Worm (Caenorhabditis elegans) whole organism, young adult: Measurements from ENCODE around the gene hlh-30.

Experiments used
- ceh-79 ChIP-seq: sonication (generic microtip); optimal IDR thresholded peaks from 2 replicates; lab custom pipeline; 2017; ENCODE audit warnings: mild to moderate bottlenecking, missing genetic modification characterization, missing compliant biosample characterization
- dpl-1 ChIP-seq: fragments of 150-350 bp; optimal IDR thresholded peaks from 2 replicates; lab custom pipeline; 2014; ENCODE audit warnings: missing biosample characterization, missing genetic modification reagents, missing genetic modification characterization
- hlh-12 ChIP-seq: sonication (generic microtip); optimal IDR thresholded peaks from 2 replicates; lab custom pipeline; 2016; ENCODE audit warnings: missing genetic modification characterization, missing compliant biosample characterization
- hsf-1 ChIP-seq: fragments of 200-800 bp; sonication (Bioruptor generic); IDR thresholded peaks from 2 replicates; pipeline ENCODE4 v1.3.6; 2022; ENCODE audit warnings: missing genetic modification reagents, missing genetic modification characterization, missing compliant biosample characterization
- madf-3 ChIP-seq: fragments of 200-800 bp; sonication (Bioruptor generic); IDR thresholded peaks from 2 replicates; pipeline ENCODE4 v1.3.6; 2022; ENCODE audit warnings: missing genetic modification reagents, missing genetic modification characterization, missing compliant biosample characterization
- madf-6 ChIP-seq: fragments of 200-800 bp; sonication (Bioruptor generic); IDR thresholded peaks from 2 replicates; pipeline ENCODE4 v1.3.6; 2022; ENCODE audit warnings: missing genetic modification reagents, missing genetic modification characterization, missing compliant biosample characterization
- mes-4 ChIP-seq: sonication (generic microtip); optimal IDR thresholded peaks from 2 replicates; lab custom pipeline; 2016; ENCODE audit warnings: missing genotype, missing genetic modification characterization, missing compliant biosample characterization
- unc-62 ChIP-seq: fragments of 150-350 bp; optimal IDR thresholded peaks from 2 replicates; lab custom pipeline; 2014; ENCODE audit warnings: missing biosample characterization, missing genetic modification reagents, missing genetic modification characterization

DNA sequence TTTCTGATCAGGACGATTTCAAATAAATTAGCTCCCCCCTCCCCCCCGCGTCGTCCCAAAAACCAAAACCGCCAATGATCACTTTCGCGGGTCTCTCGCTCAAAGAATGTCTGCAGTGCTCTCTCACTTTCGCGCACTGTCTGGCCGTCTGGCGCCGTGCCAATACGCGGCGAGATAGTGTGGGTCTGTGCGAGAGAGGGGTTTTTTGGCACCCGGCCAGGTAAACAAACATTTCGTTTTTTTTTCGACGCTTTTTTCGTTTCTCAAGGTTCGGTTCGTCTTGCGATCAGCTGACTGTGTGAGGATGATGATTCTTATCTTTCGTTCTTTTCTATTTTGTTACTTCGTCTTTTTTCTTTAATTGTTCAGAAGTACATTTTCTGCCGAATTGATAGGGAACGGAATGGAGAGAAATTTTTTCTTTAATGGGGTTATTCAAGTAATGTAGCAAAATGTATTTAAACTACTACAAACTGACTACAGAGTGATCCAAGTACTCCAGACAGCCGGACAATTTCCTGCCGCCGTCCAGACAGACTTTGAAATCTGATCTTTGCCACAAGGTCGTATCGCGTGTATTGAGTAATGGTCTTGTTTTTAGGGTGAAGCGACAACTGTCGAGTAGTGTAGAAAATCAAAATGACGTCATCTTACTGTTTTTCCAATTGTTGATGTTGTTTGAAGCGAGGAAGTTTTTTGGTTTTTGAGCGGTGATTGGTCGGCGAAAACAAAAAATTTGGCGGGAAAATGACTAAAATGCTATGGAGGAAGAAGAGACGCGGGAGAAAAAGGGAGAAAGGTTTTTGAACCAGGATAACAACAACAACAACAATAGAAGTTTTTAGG lies 10.4 kb downstream of the hlh-30 start:
- TF ChIP-seq dpl-1 (no peak), mes-4 (tag; lab: Kevin White, UChicago) (no peak), ceh-79 (tag; lab: Kevin White, UChicago) (no peak), hsf-1 (GFP tag; lab: Robert Waterston, UW) (no peak), madf-3 (GFP tag; lab: Robert Waterston, UW) (no peak), unc-62 (no peak), hlh-12 (no peak), madf-6 (no peak)
